Worm (Caenorhabditis elegans): Measurements from ENCODE around the gene unc-44.

Gene unc-44

DNA sequence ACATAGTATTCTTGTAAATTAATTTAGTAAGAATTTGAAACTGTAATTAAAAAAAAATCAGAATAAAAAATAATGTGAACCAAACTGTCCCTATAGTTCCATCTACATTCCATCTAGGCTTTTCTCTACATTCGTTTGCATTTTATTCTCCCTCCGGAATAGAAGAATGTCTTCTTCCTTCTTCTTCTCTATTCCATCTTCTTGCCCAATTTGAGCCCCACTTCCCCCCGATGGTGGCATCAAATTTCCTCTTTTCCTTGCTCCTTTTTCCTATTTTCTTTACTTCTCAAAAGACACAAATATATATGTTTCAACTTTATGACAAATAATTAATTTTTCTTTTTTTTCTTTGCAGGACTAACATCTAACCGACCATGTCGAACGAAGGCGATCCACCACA lies at the start of gene unc-44:
unc-44 (plus strand) TSS at position 356 of the 400 bp plus-strand sequence.
- TF ChIP-seq nhr-25 (tag; optimal IDR thresholded peaks at IDR 0.05), result no peak
- TF ChIP-seq skn-1 (tag; optimal IDR thresholded peaks at IDR 0.05), result no peak

DNA sequence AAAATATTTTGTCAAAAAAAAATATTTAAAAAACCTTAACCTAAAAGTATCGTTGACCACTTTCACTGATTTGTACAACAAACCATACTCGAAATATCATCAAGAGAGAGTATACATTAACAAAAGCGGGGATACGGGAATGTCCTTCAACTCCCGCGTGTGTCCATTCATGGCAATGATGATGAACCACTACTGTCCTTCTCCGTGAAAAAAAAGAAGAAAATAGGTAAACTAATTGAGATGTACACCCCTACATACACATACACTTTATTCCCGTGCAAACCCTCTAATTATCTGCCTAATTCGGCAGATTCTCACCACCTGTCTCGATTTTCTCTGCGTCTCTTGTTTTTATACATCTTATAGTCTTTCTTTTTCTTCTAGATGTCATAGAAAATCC lies 48.7 kb upstream of the unc-44 start:
- TF ChIP-seq aly-2 (tag; optimal IDR thresholded peaks at IDR 0.05) (no peak), crh-2 (tag; optimal IDR thresholded peaks at IDR 0.05) (peak; percentile 14), ceh-16 (tag; optimal IDR thresholded peaks at IDR 0.05) (peak; percentile 45), nhr-129 (tag; optimal IDR thresholded peaks at IDR 0.05) (peak; percentile 19), ztf-11 (tag; optimal IDR thresholded peaks at IDR 0.05) (no peak), C34F6.9 (tag; optimal IDR thresholded peaks at IDR 0.05) (peak; percentile 38), sma-9 (GFP tag; optimal IDR thresholded peaks at IDR 0.05) (peak; percentile 45), sma-9 (tag; optimal IDR thresholded peaks at IDR 0.05) (no peak), nhr-25 (tag; optimal IDR thresholded peaks at IDR 0.05) (peak; percentile 80), sma-3 (GFP tag; optimal IDR thresholded peaks at IDR 0.05) (peak; percentile 47), gmeb-1 (tag; optimal IDR thresholded peaks at IDR 0.05) (peak; percentile 2), blmp-1 (tag; optimal IDR thresholded peaks at IDR 0.05; ENCODE audit: insufficient read depth) (peak; percentile 77)

DNA sequence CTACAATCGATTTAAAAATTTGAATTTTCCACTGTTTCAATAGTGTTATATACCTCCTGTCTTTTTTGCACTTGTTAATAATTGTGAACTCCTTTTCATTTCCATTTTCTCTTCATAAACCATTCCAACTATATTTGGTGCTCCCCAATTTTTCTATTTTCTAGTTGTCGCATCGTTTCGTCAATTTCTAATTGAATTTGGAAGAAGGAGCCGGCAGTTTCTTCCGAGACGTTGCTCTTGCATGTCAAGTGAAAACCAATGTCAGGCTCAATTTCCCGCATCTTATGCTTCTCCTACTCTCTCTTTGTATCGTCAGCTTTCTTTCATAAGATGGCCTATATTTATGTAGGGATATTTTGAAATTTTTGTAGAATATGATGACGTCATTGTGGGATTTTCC lies 47.6 kb upstream of the unc-44 start:
- TF ChIP-seq lin-13 (GFP tag; optimal IDR thresholded peaks at IDR 0.05) (no peak), sem-4 (tag; optimal IDR thresholded peaks at IDR 0.05) (peak; percentile 12)

DNA sequence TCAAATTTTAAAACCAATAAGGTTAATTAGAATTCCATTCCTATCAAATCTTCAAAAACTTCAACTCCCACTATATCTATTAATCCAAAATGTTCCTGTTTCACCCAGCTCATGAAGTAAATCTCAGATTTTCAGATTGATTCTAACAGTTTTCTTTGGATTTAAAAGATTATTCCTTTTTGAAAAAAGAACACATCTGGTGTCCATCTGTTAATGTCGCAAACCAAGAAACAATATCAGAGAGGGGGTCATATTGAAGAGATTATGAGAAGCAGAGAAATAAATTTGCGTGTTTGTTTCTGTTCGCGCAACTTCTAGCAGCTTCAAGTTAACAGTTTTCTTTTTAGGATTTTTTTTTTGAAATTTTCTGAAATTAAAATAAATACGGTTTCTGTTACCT lies 46.4 kb upstream of the unc-44 start:
- TF ChIP-seq sma-3 (GFP tag; optimal IDR thresholded peaks at IDR 0.05) (no peak), F13H6.1 (tag; optimal IDR thresholded peaks at IDR 0.05) (no peak), C34F6.9 (tag; optimal IDR thresholded peaks at IDR 0.05) (no peak), unc-62 (GFP tag; optimal IDR thresholded peaks at IDR 0.05) (no peak), crh-2 (tag; optimal IDR thresholded peaks at IDR 0.05) (no peak), nhr-10 (tag; optimal IDR thresholded peaks at IDR 0.05) (no peak), elt-1 (tag; optimal IDR thresholded peaks at IDR 0.05) (no peak), snpc-4 (tag; optimal IDR thresholded peaks at IDR 0.05) (no peak), ztf-4 (tag; optimal IDR thresholded peaks at IDR 0.05) (no peak), ztf-11 (tag; optimal IDR thresholded peaks at IDR 0.05) (no peak), dmd-4 (tag; optimal IDR thresholded peaks at IDR 0.05) (no peak), ztf-1 (GFP tag; conservative IDR thresholded peaks at IDR 0.05) (no peak), nhr-6 (tag; optimal IDR thresholded peaks at IDR 0.05) (no peak), nhr-12 (tag; optimal IDR thresholded peaks at IDR 0.05) (no peak), elt-3 (tag; optimal IDR thresholded peaks at IDR 0.05) (no peak), ZK546.5 (tag; optimal IDR thresholded peaks at IDR 0.05) (no peak), ama-1 (optimal IDR thresholded peaks at IDR 0.05) (no peak), ceh-82 (tag; optimal IDR thresholded peaks at IDR 0.05) (no peak)

DNA sequence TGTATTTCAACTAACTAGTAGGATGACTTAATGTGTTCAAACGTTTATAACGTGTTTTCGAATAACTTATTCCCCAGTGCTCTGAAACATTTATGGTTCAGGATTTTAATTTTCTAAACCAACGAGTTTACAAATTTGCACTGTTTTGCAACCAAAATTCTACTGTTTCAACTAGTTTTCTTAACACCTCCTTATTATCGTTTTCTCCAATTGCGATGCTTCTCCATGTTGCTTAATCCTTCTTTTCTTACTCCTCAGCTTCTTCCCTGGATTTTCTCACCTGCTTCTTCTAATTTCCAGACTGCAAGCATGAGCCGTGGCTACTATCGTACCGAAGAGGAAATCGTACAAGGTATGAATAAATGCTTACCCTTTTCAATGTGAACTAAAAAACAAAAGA lies 45.0 kb upstream of the unc-44 start, which contains the start of gene lin-33:
lin-33 (plus strand) TSS at position 301 of the 400 bp plus-strand sequence.
- TF ChIP-seq ztf-1 (GFP tag; conservative IDR thresholded peaks at IDR 0.05), result no peak
- TF ChIP-seq nhr-10 (tag; optimal IDR thresholded peaks at IDR 0.05), result no peak
- TF ChIP-seq R02D3.7 (tag; optimal IDR thresholded peaks at IDR 0.05), result no peak
- TF ChIP-seq mbf-1 (tag; optimal IDR thresholded peaks at IDR 0.05), result no peak
- TF ChIP-seq nhr-21 (tag; optimal IDR thresholded peaks at IDR 0.05), result no peak
- no peak for TF ChIP-seq alr-1 (tag; optimal IDR thresholded peaks at IDR 0.05)
- no peak for TF ChIP-seq nhr-25 (tag; optimal IDR thresholded peaks at IDR 0.05)
- no peak for TF ChIP-seq gmeb-1 (tag; optimal IDR thresholded peaks at IDR 0.05)
- no peak for TF ChIP-seq ztf-11 (tag; optimal IDR thresholded peaks at IDR 0.05)
- no peak for TF ChIP-seq C34F6.9 (tag; optimal IDR thresholded peaks at IDR 0.05)
- no peak for TF ChIP-seq nhr-11 (tag; optimal IDR thresholded peaks at IDR 0.05)

DNA sequence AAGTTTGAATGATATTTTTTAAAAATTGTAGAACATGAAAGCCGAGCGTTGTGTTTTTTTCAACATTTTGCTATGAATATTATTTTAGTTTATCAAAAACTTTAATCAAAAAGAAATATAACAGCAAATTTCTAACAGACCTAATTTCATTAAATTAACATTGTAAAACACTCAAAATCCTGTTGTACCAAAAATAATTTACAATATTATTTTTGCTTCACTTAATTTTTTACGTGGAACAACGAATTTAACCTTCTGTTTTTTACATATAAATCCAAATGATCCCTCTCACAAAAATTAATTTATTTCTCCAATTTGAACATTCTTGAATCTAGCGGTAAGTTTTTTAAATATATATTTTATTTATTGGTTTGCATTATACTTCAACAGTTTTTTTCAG lies 41.3 kb upstream of the unc-44 start, which contains the start of gene H32C10.1:
H32C10.1 (plus strand) TSS at position 301 of the 400 bp plus-strand sequence.
- no peak for TF ChIP-seq snpc-4 (tag; optimal IDR thresholded peaks at IDR 0.05)

Measured in whole organism, L2 larva.